Worm (Caenorhabditis elegans) whole organism, L2 larva: ENCODE results near the gene F22E5.9.
"Not testable (repeated sequence)": the region's sequence is repeated elsewhere in the genome, so short reads cannot be mapped to it uniquely, and the experiment has no call there.

Experiments used
- C34F6.9 ChIP-seq: fragments of 150-350 bp; optimal IDR thresholded peaks from 2 replicates; lab custom pipeline; 2014; ENCODE audit warnings: missing biosample characterization, missing genetic modification characterization
- F13H6.1 ChIP-seq: sonication (generic microtip); optimal IDR thresholded peaks from 2 replicates; lab custom pipeline; 2016; ENCODE audit warnings: missing genetic modification characterization, missing compliant biosample characterization
- ZK546.5 ChIP-seq: sonication (generic microtip); optimal IDR thresholded peaks from 2 replicates; lab custom pipeline; 2017; ENCODE audit warnings: missing biosample characterization, missing genetic modification characterization
- alr-1 ChIP-seq: fragments of 150-350 bp; optimal IDR thresholded peaks from 2 replicates; lab custom pipeline; 2014; ENCODE audit warnings: missing biosample characterization, missing genetic modification characterization
- aly-2 ChIP-seq: fragments of 150-350 bp; optimal IDR thresholded peaks from 2 replicates; lab custom pipeline; 2014; ENCODE audit warnings: missing biosample characterization, missing genetic modification characterization
- ama-1 ChIP-seq: fragments of 150-350 bp; optimal IDR thresholded peaks from 2 replicates; lab custom pipeline; 2018; ENCODE audit warnings: inconsistent platforms
- blmp-1 ChIP-seq: sonication (generic microtip); optimal IDR thresholded peaks from 2 replicates; lab custom pipeline; 2017; ENCODE audit warnings: missing genetic modification characterization, mild to moderate bottlenecking, missing compliant biosample characterization, antibody characterized with exemption, moderate library complexity; ENCODE audit not compliant: insufficient read depth
- ceh-16 ChIP-seq: fragments of 150-350 bp; optimal IDR thresholded peaks from 2 replicates; lab custom pipeline; 2014; ENCODE audit warnings: missing biosample characterization, missing genetic modification characterization
- ceh-82 ChIP-seq: fragments of 150-350 bp; optimal IDR thresholded peaks from 2 replicates; lab custom pipeline; 2014; ENCODE audit warnings: missing biosample characterization, missing genetic modification characterization
- egl-27 ChIP-seq: sonication (generic microtip); optimal IDR thresholded peaks from 3 replicates; lab custom pipeline; 2017; ENCODE audit warnings: missing biosample characterization, missing genetic modification reagents, missing genetic modification characterization
- elt-1 ChIP-seq: fragments of 150-350 bp; optimal IDR thresholded peaks from 2 replicates; lab custom pipeline; 2014; ENCODE audit warnings: missing biosample characterization, missing genetic modification characterization
- elt-3 ChIP-seq: sonication (generic microtip); optimal IDR thresholded peaks from 2 replicates; lab custom pipeline; 2017; ENCODE audit warnings: missing biosample characterization, missing genetic modification characterization
- fos-1 ChIP-seq: fragments of 150-350 bp; optimal IDR thresholded peaks from 2 replicates; lab custom pipeline; 2014; ENCODE audit warnings: missing biosample characterization, missing genetic modification characterization
- gmeb-1 ChIP-seq: fragments of 150-350 bp; optimal IDR thresholded peaks from 2 replicates; lab custom pipeline; 2014; ENCODE audit warnings: missing biosample characterization, missing genetic modification characterization
- lin-11 ChIP-seq: fragments of 150-350 bp; sonication (generic microtip); optimal IDR thresholded peaks from 2 replicates; lab custom pipeline; 2014; ENCODE audit warnings: missing biosample characterization, missing genetic modification characterization, inconsistent platforms, mixed read lengths
- lin-13 ChIP-seq: fragments of 150-350 bp; optimal IDR thresholded peaks from 2 replicates; lab custom pipeline; 2014; ENCODE audit warnings: missing biosample characterization, missing genetic modification reagents, missing genetic modification characterization
- lsy-2 ChIP-seq, 2 experiments: fragments of 150-350 bp in 1 of 2; sonication (generic microtip) in 1 of 2; optimal IDR thresholded peaks; 2 replicates each; lab custom pipeline; 2014 to 2017; ENCODE audit warnings: missing biosample characterization in 2 of 2, missing genetic modification characterization in 2 of 2
- mab-5 ChIP-seq: fragments of 150-350 bp; optimal IDR thresholded peaks from 2 replicates; lab custom pipeline; 2014; ENCODE audit warnings: missing biosample characterization, missing genetic modification characterization
- mbf-1 ChIP-seq: sonication (generic microtip); optimal IDR thresholded peaks from 2 replicates; lab custom pipeline; 2017; ENCODE audit warnings: missing biosample characterization, missing genetic modification characterization
- nhr-10 ChIP-seq: sonication (generic microtip); optimal IDR thresholded peaks from 2 replicates; lab custom pipeline; 2017; ENCODE audit warnings: missing biosample characterization, missing genetic modification characterization
- nhr-11 ChIP-seq: fragments of 150-350 bp; optimal IDR thresholded peaks from 2 replicates; lab custom pipeline; 2014; ENCODE audit warnings: missing biosample characterization, missing genetic modification characterization
- nhr-12 ChIP-seq: fragments of 150-350 bp; optimal IDR thresholded peaks from 2 replicates; lab custom pipeline; 2014; ENCODE audit warnings: missing biosample characterization, missing genetic modification characterization
- nhr-21 ChIP-seq: fragments of 150-350 bp; optimal IDR thresholded peaks from 2 replicates; lab custom pipeline; 2014; ENCODE audit warnings: missing biosample characterization, missing genetic modification characterization
- nhr-237 ChIP-seq: fragments of 150-350 bp; optimal IDR thresholded peaks from 2 replicates; lab custom pipeline; 2014; ENCODE audit warnings: missing biosample characterization, missing genetic modification characterization
- nhr-77 ChIP-seq: fragments of 150-350 bp; optimal IDR thresholded peaks from 2 replicates; lab custom pipeline; 2014; ENCODE audit warnings: missing biosample characterization, missing genetic modification characterization
- peb-1 ChIP-seq: fragments of 150-350 bp; optimal IDR thresholded peaks from 2 replicates; lab custom pipeline; 2014; ENCODE audit warnings: missing biosample characterization, missing genetic modification characterization
- sem-4 ChIP-seq: fragments of 150-350 bp; optimal IDR thresholded peaks from 2 replicates; lab custom pipeline; 2014; ENCODE audit warnings: missing biosample characterization, missing genetic modification reagents, missing genetic modification characterization
- skn-1 ChIP-seq: sonication (generic microtip); optimal IDR thresholded peaks from 2 replicates; lab custom pipeline; 2017; ENCODE audit warnings: missing biosample characterization, missing genetic modification characterization
- sma-3 ChIP-seq: sonication (generic microtip); optimal IDR thresholded peaks from 2 replicates; lab custom pipeline; 2016; ENCODE audit warnings: missing genetic modification reagents, missing genetic modification characterization, missing compliant biosample characterization
- sma-9 ChIP-seq, 2 experiments: fragments of 150-350 bp in 1 of 2; sonication (generic microtip) in 1 of 2; optimal IDR thresholded peaks; 2 replicates each; lab custom pipeline; 2014 to 2016; ENCODE audit warnings: missing genetic modification characterization in 2 of 2, mild to moderate bottlenecking in 1 of 2, missing biosample characterization in 1 of 2, missing compliant biosample characterization in 1 of 2, missing genetic modification reagents in 1 of 2, moderate library complexity in 1 of 2
- snpc-4 ChIP-seq: fragments of 150-350 bp; optimal IDR thresholded peaks from 2 replicates; lab custom pipeline; 2014; ENCODE audit warnings: missing biosample characterization, missing genetic modification characterization
- unc-39 ChIP-seq: fragments of 150-350 bp; optimal IDR thresholded peaks from 2 replicates; lab custom pipeline; 2014; ENCODE audit warnings: missing biosample characterization, missing genetic modification characterization
- unc-55 ChIP-seq: fragments of 150-350 bp; sonication (generic microtip); optimal IDR thresholded peaks from 3 replicates; lab custom pipeline; 2014; ENCODE audit warnings: missing biosample characterization, missing genetic modification reagents, missing genetic modification characterization
- zag-1 ChIP-seq: fragments of 150-350 bp; optimal IDR thresholded peaks from 2 replicates; lab custom pipeline; 2014; ENCODE audit warnings: missing biosample characterization, missing genetic modification characterization
- ztf-1 ChIP-seq: fragments of 200-800 bp; sonication (Bioruptor generic); conservative IDR thresholded peaks from 2 replicates; pipeline ENCODE4 v1.3.6; 2022; ENCODE audit warnings: missing genetic modification characterization, missing compliant biosample characterization
- ztf-11 ChIP-seq: sonication (generic microtip); optimal IDR thresholded peaks from 2 replicates; lab custom pipeline; 2017; ENCODE audit warnings: missing biosample characterization, missing genetic modification characterization
- ztf-4 ChIP-seq: fragments of 150-350 bp; optimal IDR thresholded peaks from 2 replicates; lab custom pipeline; 2014; ENCODE audit warnings: missing biosample characterization, missing genetic modification characterization

The F22E5.9 gene

ce11 chrII:2665606-2666005, 27.4 kb downstream of the F22E5.9 start, which contains the start of gene F22E5.22:
Gene F22E5.22, plus strand, starts transcription at chrII:2665906.
- TF ChIP-seq alr-1 (tag; lab: Kevin White, UChicago): no peak
- no peak for TF ChIP-seq sma-3 (GFP tag; lab: Kevin White, UChicago)
- no peak for TF ChIP-seq ceh-16 (tag; lab: Kevin White, UChicago)
- no peak for TF ChIP-seq nhr-77
- TF ChIP-seq ceh-82 (tag; lab: Kevin White, UChicago): no peak
- no peak for TF ChIP-seq unc-39
- no peak for TF ChIP-seq mab-5
- TF ChIP-seq sma-9 (GFP tag; optimal IDR thresholded peaks at IDR 0.05; lab: Kevin White, UChicago): no peak
- TF ChIP-seq sma-9 (tag; optimal IDR thresholded peaks at IDR 0.05; lab: Kevin White, UChicago): no peak

- not testable (repeated sequence) for TF ChIP-seq F13H6.1 (tag; lab: Kevin White, UChicago); nhr-11; unc-39
These were observed 34.1 kb downstream of the F22E5.9 start, which contains the start of gene sri-57 for ce11 chrII:2672320-2672719. Gene sri-57, minus strand, starts transcription at chrII:2672420.

- not testable (repeated sequence) for TF ChIP-seq ZK546.5 (tag; lab: Kevin White, UChicago); sma-3 (GFP tag; lab: Kevin White, UChicago); lin-13 (GFP tag; lab: Kevin White, UChicago)
These were observed 35.3 kb downstream of the F22E5.9 start, which contains the start of the genes F22E5.20 and F22E5.1 for ce11 chrII:2673534-2673933. Gene F22E5.20, minus strand, starts transcription at chrII:2673634. Gene F22E5.1, plus strand, starts transcription at chrII:2673775.

ce11 chrII:2677534-2678168, 39.5 kb downstream of the F22E5.9 start, which contains the start of gene F22E5.17:
Gene F22E5.17, plus strand, starts transcription at chrII:2678041.
- no peak for TF ChIP-seq ztf-11 (tag; lab: Kevin White, UChicago)
- no peak for TF ChIP-seq egl-27 (tag; lab: Kevin White, UChicago)
- no peak for TF ChIP-seq blmp-1 (tag; lab: Kevin White, UChicago)
- TF ChIP-seq F13H6.1 (tag; lab: Kevin White, UChicago): peak; percentile 1
- no peak for TF ChIP-seq ztf-1 (GFP tag; lab: Robert Waterston, UW)
- TF ChIP-seq fos-1 (tag; lab: Kevin White, UChicago): peak; percentile 88
- TF ChIP-seq mbf-1 (tag; lab: Kevin White, UChicago): no peak
- TF ChIP-seq lin-11 (tag; lab: Kevin White, UChicago): no peak
- TF ChIP-seq nhr-10 (tag; lab: Kevin White, UChicago): no peak
- no peak for TF ChIP-seq lsy-2 (tag; optimal IDR thresholded peaks at IDR 0.05; lab: Kevin White, UChicago)
- no peak for TF ChIP-seq elt-3 (tag; lab: Kevin White, UChicago)
- TF ChIP-seq skn-1: no peak
- no peak for TF ChIP-seq aly-2 (tag; lab: Kevin White, UChicago)
- TF ChIP-seq nhr-12: no peak
- no peak for TF ChIP-seq sma-3 (GFP tag; lab: Kevin White, UChicago)
- TF ChIP-seq sma-9 (GFP tag; optimal IDR thresholded peaks at IDR 0.05; lab: Kevin White, UChicago): peak; percentile 77
- no peak for TF ChIP-seq sma-9 (tag; optimal IDR thresholded peaks at IDR 0.05; lab: Kevin White, UChicago)
- TF ChIP-seq ZK546.5 (tag; lab: Kevin White, UChicago): no peak
- TF ChIP-seq gmeb-1 (tag; lab: Kevin White, UChicago): peak; percentile 19
- TF ChIP-seq C34F6.9 (tag; lab: Kevin White, UChicago): no peak
- TF ChIP-seq nhr-11: no peak
- no peak for TF ChIP-seq ama-1 (lab: Kevin White, UChicago)
- TF ChIP-seq ztf-4 (tag; lab: Kevin White, UChicago): no peak

ce11 chrII:2681118-2681517, 42.9 kb downstream of the F22E5.9 start, which contains the start of gene F34D6.1:
Gene F34D6.1, minus strand, starts transcription at chrII:2681218.
- TF ChIP-seq aly-2 (tag; lab: Kevin White, UChicago): no peak
- no peak for TF ChIP-seq nhr-237
- TF ChIP-seq ZK546.5 (tag; lab: Kevin White, UChicago): no peak
- no peak for TF ChIP-seq mbf-1 (tag; lab: Kevin White, UChicago)

- no peak for TF ChIP-seq alr-1 (tag; lab: Kevin White, UChicago)
- no peak for TF ChIP-seq ztf-4 (tag; lab: Kevin White, UChicago)
- TF ChIP-seq elt-1 (tag; lab: Kevin White, UChicago): no peak
- TF ChIP-seq nhr-237: no peak
- no peak for TF ChIP-seq ZK546.5 (tag; lab: Kevin White, UChicago)
- TF ChIP-seq unc-55 (GFP tag; lab: Kevin White, UChicago): no peak
- no peak for TF ChIP-seq nhr-21 (tag; lab: Kevin White, UChicago)
- no peak for TF ChIP-seq sem-4 (tag; lab: Kevin White, UChicago)
- TF ChIP-seq peb-1: no peak
- TF ChIP-seq skn-1: no peak
- TF ChIP-seq zag-1 (tag; lab: Kevin White, UChicago): no peak
- no peak for TF ChIP-seq nhr-12
- TF ChIP-seq snpc-4 (tag; lab: Kevin White, UChicago): no peak
- TF ChIP-seq gmeb-1 (tag; lab: Kevin White, UChicago): no peak
- TF ChIP-seq mbf-1 (tag; lab: Kevin White, UChicago): no peak
- TF ChIP-seq ztf-1 (GFP tag; lab: Robert Waterston, UW): no peak
- TF ChIP-seq lin-13 (GFP tag; lab: Kevin White, UChicago): no peak
These were observed 46.0 kb downstream of the F22E5.9 start, which contains the start of gene ceh-87 for ce11 chrII:2684208-2684607. Gene ceh-87, minus strand, starts transcription at chrII:2684308.
